Fruit fly (Drosophila melanogaster) whole organism, embryonic: ENCODE measurements around the gene Trf.

Experiments
- Atf6 ChIP-seq: fragments of 200-800 bp; sonication (Bioruptor generic); IDR thresholded peaks from 2 replicates; pipeline ENCODE4 v1.3.6; 2022; ENCODE audit warnings: missing biosample characterization, missing genetic modification characterization
- Awh ChIP-seq: fragments of 200-800 bp; sonication (Bioruptor generic); IDR thresholded peaks from 2 replicates; pipeline ENCODE4, ENCODE4 v1.3.6; 2022; ENCODE audit warnings: missing biosample characterization, missing genetic modification characterization
- CG12071 ChIP-seq: fragments of 200-800 bp; sonication (Bioruptor generic); optimal IDR thresholded peaks from 3 replicates; lab custom pipeline; 2018; ENCODE audit warnings: missing biosample characterization, mild to moderate bottlenecking, missing genetic modification characterization
- CG12236 ChIP-seq: fragments of 200-800 bp; sonication (Bioruptor generic); optimal IDR thresholded peaks from 2 replicates; lab custom pipeline; 2016; ENCODE audit warnings: missing biosample characterization, missing genetic modification characterization
- CG12769 ChIP-seq: fragments of 200-800 bp; sonication (Bioruptor generic); optimal IDR thresholded peaks from 2 replicates; lab custom pipeline; 2019; ENCODE audit warnings: missing biosample characterization, mild to moderate bottlenecking, missing genetic modification characterization, moderate library complexity
- CG13624 ChIP-seq: fragments of 200-800 bp; sonication (Bioruptor generic); optimal IDR thresholded peaks from 2 replicates; lab custom pipeline; 2016; ENCODE audit warnings: missing biosample characterization, missing genetic modification characterization
- CG14965 ChIP-seq: fragments of 200-800 bp; sonication (Bioruptor generic); optimal IDR thresholded peaks from 2 replicates; lab custom pipeline; 2016; ENCODE audit warnings: missing biosample characterization, missing genetic modification characterization, borderline replicate concordance
- CG15479 ChIP-seq: fragments of 200-800 bp; sonication (Bioruptor generic); optimal IDR thresholded peaks from 3 replicates; lab custom pipeline; 2019; ENCODE audit warnings: missing biosample characterization, mild to moderate bottlenecking, missing genetic modification characterization, moderate library complexity
- CG1647 ChIP-seq: fragments of 200-800 bp; sonication (Bioruptor generic); optimal IDR thresholded peaks from 3 replicates; lab custom pipeline; 2016; ENCODE audit warnings: missing biosample characterization, missing genetic modification characterization
- CG1832 ChIP-seq: fragments of 200-800 bp; sonication (Bioruptor generic); optimal IDR thresholded peaks from 2 replicates; lab custom pipeline; 2017; ENCODE audit warnings: missing biosample characterization, mild to moderate bottlenecking, missing genetic modification characterization, inconsistent platforms
- CG31365 ChIP-seq: fragments of 200-800 bp; sonication (Bioruptor generic); optimal IDR thresholded peaks from 2 replicates; lab custom pipeline; 2018; ENCODE audit warnings: missing biosample characterization, mild to moderate bottlenecking, missing genetic modification characterization
- CG32532 ChIP-seq: fragments of 200-800 bp; sonication (Bioruptor generic); IDR thresholded peaks from 2 replicates; pipeline ENCODE4 v1.3.6; 2022; ENCODE audit warnings: missing biosample characterization, missing genetic modification characterization
- CG3847 ChIP-seq: fragments of 200-800 bp; sonication (Bioruptor generic); IDR thresholded peaks from 2 replicates; pipeline ENCODE4 v1.3.6; 2022; ENCODE audit warnings: missing biosample characterization, missing genetic modification characterization
- CG7745 ChIP-seq: fragments of 200-800 bp; sonication (Bioruptor generic); optimal IDR thresholded peaks from 2 replicates; lab custom pipeline; 2018; ENCODE audit warnings: missing biosample characterization, mild to moderate bottlenecking, missing genetic modification characterization, moderate library complexity
- CG7987 ChIP-seq: fragments of 200-800 bp; sonication (Bioruptor generic); optimal IDR thresholded peaks from 2 replicates; lab custom pipeline; 2018; ENCODE audit warnings: missing biosample characterization, mild to moderate bottlenecking, missing genetic modification characterization, moderate library complexity
- CG8290 ChIP-seq, 3 experiments: fragments of 200-800 bp; sonication (Bioruptor generic); optimal IDR thresholded peaks; 2 replicates each; lab custom pipeline; 2016 to 2019; ENCODE audit warnings: missing biosample characterization in 3 of 3, missing genetic modification characterization in 3 of 3, mild to moderate bottlenecking in 2 of 3, moderate library complexity in 1 of 3
- CHES-1-like ChIP-seq: fragments of 200-800 bp; sonication (Bioruptor generic); optimal IDR thresholded peaks from 2 replicates; lab custom pipeline; 2016; ENCODE audit warnings: missing biosample characterization, missing genetic modification characterization
- Dref ChIP-seq: fragments of 200-800 bp; sonication (Bioruptor generic); IDR thresholded peaks from 2 replicates; pipeline ENCODE4 v1.3.6; 2022; ENCODE audit warnings: missing biosample characterization, missing genetic modification characterization
- Eip74EF ChIP-seq, 2 experiments: fragments of 200-800 bp in 1 of 2; fragments of >200 bp in 1 of 2; sonication (Bioruptor generic) in 1 of 2; optimal IDR thresholded peaks; 2 replicates each; lab custom pipeline; 2017 to 2019; ENCODE audit warnings: missing biosample characterization in 2 of 2, missing genetic modification characterization in 2 of 2, mild to moderate bottlenecking in 1 of 2, moderate library complexity in 1 of 2
- Hand ChIP-seq: fragments of 200-800 bp; sonication (Bioruptor generic); optimal IDR thresholded peaks from 2 replicates; lab custom pipeline; 2017; ENCODE audit warnings: mild to moderate bottlenecking, missing biosample characterization, missing genetic modification reagents, missing genetic modification characterization
- Hr78 ChIP-seq, 2 experiments: fragments of 200-800 bp in 1 of 2; fragments of >200 bp in 1 of 2; sonication (Bioruptor generic) in 1 of 2; optimal IDR thresholded peaks; 2 replicates each; lab custom pipeline; 2017 to 2019; ENCODE audit warnings: missing biosample characterization in 2 of 2, missing genetic modification characterization in 2 of 2, mild to moderate bottlenecking in 1 of 2, moderate library complexity in 1 of 2
- MBD-R2 ChIP-seq: fragments of 200-800 bp; sonication (Bioruptor generic); IDR thresholded peaks from 2 replicates; pipeline ENCODE4 v1.3.6; 2022; ENCODE audit warnings: missing biosample characterization, missing genetic modification characterization
- Med ChIP-seq: fragments of 200-800 bp; sonication (Bioruptor generic); peaks from one replicate; lab custom pipeline; 2016; ENCODE audit warnings: missing biosample characterization, missing genetic modification characterization, mild to moderate bottlenecking, inconsistent platforms, moderate library complexity
- Meics ChIP-seq: fragments of 200-800 bp; sonication (Bioruptor generic); optimal IDR thresholded peaks from 2 replicates; lab custom pipeline; 2017; ENCODE audit warnings: missing biosample characterization, mild to moderate bottlenecking, missing genetic modification characterization
- Myb ChIP-seq: fragments of 200-800 bp; sonication (Bioruptor generic); optimal IDR thresholded peaks from 2 replicates; lab custom pipeline; 2016; ENCODE audit warnings: missing biosample characterization, missing genetic modification characterization
- Neu2 ChIP-seq: fragments of 200-800 bp; sonication (Bioruptor generic); optimal IDR thresholded peaks from 3 replicates; lab custom pipeline; 2016; ENCODE audit warnings: missing biosample characterization, missing genetic modification characterization, borderline replicate concordance
- Pdp1 ChIP-seq, 2 experiments: fragments of 200-800 bp; sonication (Bioruptor generic); optimal IDR thresholded peaks; 3 replicates each; lab custom pipeline; 2016; ENCODE audit warnings: missing biosample characterization in 2 of 2, missing genetic modification characterization in 2 of 2, mild to moderate bottlenecking in 1 of 2, moderate library complexity in 1 of 2
- Ssrp ChIP-seq: fragments of 200-800 bp; sonication (Bioruptor generic); optimal IDR thresholded peaks from 2 replicates; lab custom pipeline; 2018; ENCODE audit warnings: missing biosample characterization, mild to moderate bottlenecking, missing genetic modification characterization, moderate library complexity
- az2 ChIP-seq: fragments of 200-800 bp; sonication (Bioruptor generic); optimal IDR thresholded peaks from 3 replicates; lab custom pipeline; 2016; ENCODE audit warnings: missing biosample characterization, missing genetic modification characterization
- bowl ChIP-seq: fragments of 200-800 bp; sonication (Bioruptor generic); IDR thresholded peaks from 2 replicates; pipeline ENCODE4 v1.3.6; 2022; ENCODE audit warnings: missing biosample characterization, missing genetic modification characterization
- chif ChIP-seq, 2 experiments: fragments of 200-800 bp; sonication (Bioruptor generic); optimal IDR thresholded peaks; 3 replicates each; lab custom pipeline; 2016; ENCODE audit warnings: missing biosample characterization in 2 of 2, missing genetic modification characterization in 2 of 2
- chinmo ChIP-seq: fragments of 200-800 bp; sonication (Bioruptor generic); IDR thresholded peaks from 4 replicates; pipeline ENCODE4 v1.3.6; 2022; ENCODE audit warnings: missing biosample characterization, missing genetic modification characterization; ENCODE audit not compliant: partially characterized antibody
- cwo ChIP-seq: fragments of 200-800 bp; sonication (Bioruptor generic); optimal IDR thresholded peaks from 3 replicates; lab custom pipeline; 2017; ENCODE audit warnings: missing biosample characterization, missing genetic modification characterization, mild to moderate bottlenecking, moderate library complexity, missing genetic modification reagents
- da ChIP-seq: fragments of 200-800 bp; sonication (Bioruptor generic); optimal IDR thresholded peaks from 2 replicates; lab custom pipeline; 2016; ENCODE audit warnings: missing biosample characterization, missing genetic modification characterization
- dati ChIP-seq: fragments of 200-800 bp; sonication (Bioruptor generic); IDR thresholded peaks from 2 replicates; pipeline ENCODE4 v1.3.6; 2022; ENCODE audit warnings: missing biosample characterization, missing genetic modification characterization
- emc ChIP-seq: fragments of 200-800 bp; sonication (Bioruptor generic); optimal IDR thresholded peaks from 2 replicates; lab custom pipeline; 2016; ENCODE audit warnings: missing biosample characterization, missing genetic modification characterization
- exex ChIP-seq: fragments of 200-800 bp; sonication (Bioruptor generic); optimal IDR thresholded peaks from 4 replicates; lab custom pipeline; 2018; ENCODE audit warnings: missing biosample characterization, mild to moderate bottlenecking, missing genetic modification characterization, moderate library complexity
- grn ChIP-seq: fragments of 200-800 bp; sonication (Bioruptor generic); optimal IDR thresholded peaks from 3 replicates; lab custom pipeline; 2017; ENCODE audit warnings: missing biosample characterization, missing genetic modification characterization
- kni ChIP-seq: fragments of 200-800 bp; sonication (Bioruptor generic); optimal IDR thresholded peaks from 3 replicates; lab custom pipeline; 2017; ENCODE audit warnings: mild to moderate bottlenecking, missing biosample characterization, missing genetic modification reagents, missing genetic modification characterization
- lov ChIP-seq, 2 experiments: fragments of 200-800 bp in 1 of 2; fragments of >200 bp in 1 of 2; sonication (Bioruptor generic) in 1 of 2; IDR thresholded peaks in 1 of 2; optimal IDR thresholded peaks in 1 of 2; 2 replicates in 1 of 2; 3 replicates in 1 of 2; pipeline versions ENCODE4 v1.3.6 to Lab custom; 2017 to 2022; ENCODE audit warnings: missing biosample characterization in 1 of 2, missing genetic modification characterization in 1 of 2
- phol ChIP-seq: fragments of 200-800 bp; sonication (Bioruptor generic); optimal IDR thresholded peaks from 3 replicates; lab custom pipeline; 2018; ENCODE audit warnings: missing biosample characterization, mild to moderate bottlenecking, missing genetic modification characterization, moderate library complexity
- sc ChIP-seq, 3 experiments: fragments of >200 bp in 2 of 3; fragments of 200-800 bp in 1 of 3; sonication (Bioruptor generic) in 1 of 3; optimal IDR thresholded peaks; 2 replicates in 2 of 3; 3 replicates in 1 of 3; lab custom pipeline; 2017; ENCODE audit warnings: mild to moderate bottlenecking in 1 of 3, missing biosample characterization in 1 of 3, missing genetic modification characterization in 1 of 3, missing genetic modification reagents in 1 of 3
- ssp ChIP-seq: fragments of 200-800 bp; sonication (Bioruptor generic); IDR thresholded peaks from 2 replicates; pipeline ENCODE4 v1.3.6; 2022; ENCODE audit warnings: missing biosample characterization, missing genetic modification characterization
- vvl ChIP-seq: fragments of 200-800 bp; sonication (Bioruptor generic); IDR thresholded peaks from 2 replicates; pipeline ENCODE4 v1.3.6; 2022; ENCODE audit warnings: missing biosample characterization, missing genetic modification characterization

Gene Trf

dm6 chr2L:8104094-8104493 lies 31.4 kb downstream of the Trf start (continued):
- TF ChIP-seq MBD-R2 (GFP tag; lab: Robert Waterston, UW) (0 out of 2 replicates have a peak, but pooled peaks have one; percentile 8), CG12236 (GFP tag; lab: Kevin White, UChicago) (no peak), sc (optimal IDR thresholded peaks at IDR 0.05; lab: Kevin White, UChicago) (no peak), sc (GFP tag; optimal IDR thresholded peaks at IDR 0.05; lab: Kevin White, UChicago) (no peak), dati (no peak), Hr78 (GFP tag; optimal IDR thresholded peaks at IDR 0.05; lab: Kevin White, UChicago) (peak in 1 of 2 experiments; percentile 79), vvl (GFP tag; lab: Robert Waterston, UW) (peak; percentile 88), chinmo (GFP tag; lab: Robert Waterston, UW) (peak; percentile 95; the same call in 3 of the 4 replicates), CG12769 (peak; percentile 40), CG32532 (peak; percentile 8; the same call in 1 of the 2 replicates), ssp (GFP tag; lab: Robert Waterston, UW) (no peak), CG3847 (GFP tag; lab: Robert Waterston, UW) (no peak), Pdp1 (GFP tag; optimal IDR thresholded peaks at IDR 0.05; lab: Kevin White, UChicago) (peak in 1 of 2 experiments; percentile 35), CG1832 (GFP tag; lab: Kevin White, UChicago) (peak; percentile 75), CG7745 (tag; lab: Kevin White, UChicago) (peak; percentile 50), phol (tag; lab: Kevin White, UChicago) (no peak), CHES-1-like (no peak), Eip74EF (GFP tag; optimal IDR thresholded peaks at IDR 0.05; lab: Kevin White, UChicago) (peak in 1 of 2 experiments; percentile 11), Neu2 (GFP tag; lab: Kevin White, UChicago) (no peak), kni (GFP tag; lab: Kevin White, UChicago) (peak; percentile 63), Med (peak; percentile 66), Atf6 (GFP tag; lab: Robert Waterston, UW) (0 out of 2 replicates have a peak, but pooled peaks have one; percentile 21)
- TF ChIP-seq, all 482 proteins: peak for 35

- TF ChIP-seq grn (GFP tag; lab: Kevin White, UChicago) (peak; percentile 84), cwo (GFP tag; lab: Kevin White, UChicago) (peak; percentile 74), exex (tag; lab: Kevin White, UChicago) (peak; percentile 28), CG8290 (GFP tag; optimal IDR thresholded peaks at IDR 0.05; lab: Kevin White, UChicago) (no peak), CG8290 (tag; optimal IDR thresholded peaks at IDR 0.05; lab: Kevin White, UChicago) (peak in 1 of 2 experiments; percentile 9), CG7987 (GFP tag; lab: Kevin White, UChicago) (peak; percentile 87), CG15479 (GFP tag; lab: Kevin White, UChicago) (no peak)
- TF ChIP-seq, all 482 proteins: peak for 5
These were observed 32.0 kb downstream of the Trf start for dm6 chr2L:8104706-8105105.

DNA sequence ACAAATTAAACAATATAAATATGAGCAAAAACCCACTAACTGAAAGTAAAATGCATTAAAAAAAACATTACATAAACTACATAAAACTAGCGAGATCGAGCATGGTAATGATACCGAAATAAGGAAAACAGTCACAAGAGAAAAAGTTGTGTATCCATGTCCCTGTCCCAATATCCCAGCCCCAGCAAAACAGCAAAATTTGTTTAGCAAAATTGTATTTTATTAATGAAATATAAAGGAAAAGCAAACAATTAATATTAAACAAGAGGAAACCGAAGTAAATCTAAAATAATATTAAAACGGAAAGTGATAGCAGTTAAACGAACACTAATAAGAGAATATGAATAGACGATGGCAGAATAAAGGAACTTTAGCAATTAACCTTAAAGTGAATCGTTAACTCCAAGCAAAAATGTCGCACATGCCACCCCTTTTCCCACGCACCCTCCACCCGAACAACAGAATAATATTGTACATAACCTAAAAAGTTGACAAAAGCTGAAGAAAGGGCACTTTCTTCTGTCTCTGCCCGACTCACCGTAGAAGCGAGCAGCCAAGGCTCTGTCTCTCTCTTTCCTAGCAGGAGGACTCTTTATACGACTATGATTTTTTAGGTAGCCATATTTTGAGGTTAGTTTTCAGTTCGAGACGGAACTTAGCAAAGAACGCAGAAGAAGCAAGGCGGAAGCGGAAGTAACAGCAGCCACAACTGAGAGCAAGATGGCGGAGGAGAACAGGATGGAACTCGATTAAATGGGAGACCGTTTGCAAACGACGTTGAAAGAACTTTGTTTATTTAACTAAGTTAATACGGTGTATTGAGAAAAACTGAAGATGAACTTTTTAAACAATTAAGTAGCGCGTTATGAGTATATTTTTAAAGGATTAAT lies 38.1 kb downstream of the Trf start:
- TF ChIP-seq chif (GFP tag; optimal IDR thresholded peaks at IDR 0.05; lab: Kevin White, UChicago) (no peak), az2 (GFP tag; lab: Kevin White, UChicago) (no peak), da (no peak), CG1647 (GFP tag; lab: Kevin White, UChicago) (no peak), CG31365 (tag; lab: Kevin White, UChicago) (no peak), lov (optimal IDR thresholded peaks at IDR 0.05; lab: Kevin White, UChicago) (no peak), lov (GFP tag; IDR thresholded peaks at IDR 0.05; lab: Robert Waterston, UW) (no peak), Myb (GFP tag; lab: Kevin White, UChicago) (no peak), Ssrp (tag; lab: Kevin White, UChicago) (no peak), CG12071 (GFP tag; lab: Kevin White, UChicago) (no peak), Dref (GFP tag; lab: Robert Waterston, UW) (no peak), Hand (no peak), bowl (no peak), emc (GFP tag; lab: Kevin White, UChicago) (no peak), Awh (GFP tag; lab: Robert Waterston, UW) (no peak), Meics (no peak), CG14965 (GFP tag; lab: Kevin White, UChicago) (no peak), CG13624 (no peak)
